Fruit fly (Drosophila melanogaster): Measurements from ENCODE around the gene CG12099.

Gene CG12099

dm6 chr3L:1568225-1569161 is 10.2 kb upstream of the CG12099 start, which contains the start of gene CG7879 (continued):
- TF ChIP-seq Vsx1 (GFP tag; optimal IDR thresholded peaks at IDR 0.05) (no peak), Camta (GFP tag; optimal IDR thresholded peaks at IDR 0.05) (no peak), Dref (GFP tag; IDR thresholded peaks at IDR 0.05) (no peak), CG4424 (GFP tag; optimal IDR thresholded peaks at IDR 0.05) (peak; percentile 36), phol (tag; optimal IDR thresholded peaks at IDR 0.05) (peak; percentile 99), CG17829 (tag; optimal IDR thresholded peaks at IDR 0.05) (peak; percentile 20), CG18764 (GFP tag; optimal IDR thresholded peaks at IDR 0.05) (no peak), CG2712 (tag; optimal IDR thresholded peaks at IDR 0.05) (peak; percentile 10), Dll (GFP tag; IDR thresholded peaks at IDR 0.05; ENCODE audit: partially characterized antibody) (no peak), Xbp1 (GFP tag; optimal IDR thresholded peaks at IDR 0.05) (peak; percentile 40), CG12744 (GFP tag; optimal IDR thresholded peaks at IDR 0.05) (no peak), ara (GFP tag; IDR thresholded peaks at IDR 0.05) (no peak), Usf (GFP tag; optimal IDR thresholded peaks at IDR 0.05) (no peak), ATbp (GFP tag; optimal IDR thresholded peaks at IDR 0.05) (no peak), CG14860 (GFP tag; IDR thresholded peaks at IDR 0.05; ENCODE audit: partially characterized antibody) (no peak), CG7786 (GFP tag; optimal IDR thresholded peaks at IDR 0.05) (no peak), CG10959 (GFP tag; IDR thresholded peaks at IDR 0.05) (no peak), HHEX (GFP tag; optimal IDR thresholded peaks at IDR 0.05) (peak; percentile 22), gsb (GFP tag; IDR thresholded peaks at IDR 0.05) (no peak), CG1233 (GFP tag; optimal IDR thresholded peaks at IDR 0.05) (peak; percentile 27), HmgZ (tag; optimal IDR thresholded peaks at IDR 0.05) (no peak), klu (GFP tag; IDR thresholded peaks at IDR 0.05) (peak; percentile 92), CG2199 (GFP tag; IDR thresholded peaks at IDR 0.05) (no peak), gcm (GFP tag; optimal IDR thresholded peaks at IDR 0.05) (peak; percentile 7), CG11723 (GFP tag; optimal IDR thresholded peaks at IDR 0.05) (no peak), CG9609 (GFP tag; optimal IDR thresholded peaks at IDR 0.05) (no peak), pzg (GFP tag; optimal IDR thresholded peaks at IDR 0.05) (peak; percentile 56), ro (GFP tag; IDR thresholded peaks at IDR 0.05) (no peak), caup (GFP tag; optimal IDR thresholded peaks at IDR 0.05; ENCODE audit: severe bottlenecking) (peak; percentile 45), Sin3A (optimal IDR thresholded peaks at IDR 0.05) (peak; percentile 62), Lhr (GFP tag; optimal IDR thresholded peaks at IDR 0.05) (peak; percentile 27), Hr78 (GFP tag; optimal IDR thresholded peaks at IDR 0.05) (no peak), Doc2 (GFP tag; IDR thresholded peaks at IDR 0.05) (no peak), ci (GFP tag; IDR thresholded peaks at IDR 0.05) (peak; percentile 65), CG2678 (tag; optimal IDR thresholded peaks at IDR 0.05) (no peak), YL-1 (GFP tag; optimal IDR thresholded peaks at IDR 0.05) (peak; percentile 91), ap (GFP tag; IDR thresholded peaks at IDR 0.05) (no peak), bsh (GFP tag; optimal IDR thresholded peaks at IDR 0.05) (no peak), corto (GFP tag; optimal IDR thresholded peaks at IDR 0.05) (no peak), vfl (GFP tag; optimal IDR thresholded peaks at IDR 0.05) (no peak), CG10274 (GFP tag; optimal IDR thresholded peaks at IDR 0.05) (no peak), CG6654 (GFP tag; optimal IDR thresholded peaks at IDR 0.05) (no peak), Fer1 (GFP tag; optimal IDR thresholded peaks at IDR 0.05) (peak; percentile 47), stwl (tag; optimal IDR thresholded peaks at IDR 0.05) (peak; percentile 5), sima (GFP tag; optimal IDR thresholded peaks at IDR 0.05) (no peak), Fer3 (tag; optimal IDR thresholded peaks at IDR 0.05) (no peak), CG11085 (GFP tag; IDR thresholded peaks at IDR 0.05) (no peak), CG10147 (GFP tag; optimal IDR thresholded peaks at IDR 0.05) (no peak), CG6854 (GFP tag; optimal IDR thresholded peaks at IDR 0.05) (peak; percentile 18)
